Fruit fly (Drosophila melanogaster) whole organism, prepupa: ENCODE results near the gene larp.
A peak's percentile ranks its signal among the peaks of the same experiment; 100 is the strongest.

Experiments used
- Blimp-1 ChIP-seq: fragments of 200-800 bp; sonication (Bioruptor generic); optimal IDR thresholded peaks from 3 replicates; lab custom pipeline; 2017; ENCODE audit warnings: missing biosample characterization, missing genetic modification characterization, mild to moderate bottlenecking, moderate library complexity, missing genetic modification reagents
- CG10631 ChIP-seq: fragments of 200-800 bp; sonication (Bioruptor generic); optimal IDR thresholded peaks from 2 replicates; lab custom pipeline; 2016; ENCODE audit warnings: missing biosample characterization, missing genetic modification characterization
- CG10669 ChIP-seq: fragments of 200-800 bp; sonication (Bioruptor generic); optimal IDR thresholded peaks from 3 replicates; lab custom pipeline; 2018; ENCODE audit warnings: missing biosample characterization, mild to moderate bottlenecking, missing genetic modification characterization, moderate library complexity
- CG11294 ChIP-seq: fragments of 200-800 bp; sonication (Bioruptor generic); IDR thresholded peaks from 2 replicates; pipeline ENCODE4 v1.3.6; 2022; ENCODE audit warnings: missing biosample characterization, missing genetic modification characterization
- CG11762 ChIP-seq: fragments of 200-800 bp; sonication (Bioruptor generic); optimal IDR thresholded peaks from 3 replicates; lab custom pipeline; 2016; ENCODE audit warnings: missing biosample characterization, missing genetic modification characterization; ENCODE audit not compliant: insufficient read depth
- CG11902 ChIP-seq: fragments of 200-800 bp; sonication (Bioruptor generic); optimal IDR thresholded peaks from 3 replicates; lab custom pipeline; 2016; ENCODE audit warnings: missing biosample characterization, missing genetic modification characterization
- CG1621 ChIP-seq: fragments of 200-800 bp; sonication (Bioruptor generic); optimal IDR thresholded peaks from 3 replicates; lab custom pipeline; 2018; ENCODE audit warnings: missing biosample characterization, mild to moderate bottlenecking, missing genetic modification characterization
- CG16779 ChIP-seq: fragments of 200-800 bp; sonication (Bioruptor generic); optimal IDR thresholded peaks from 3 replicates; lab custom pipeline; 2017; ENCODE audit warnings: missing biosample characterization, mild to moderate bottlenecking, missing genetic modification characterization
- CG3032 ChIP-seq: fragments of 200-800 bp; optimal IDR thresholded peaks from 2 replicates; lab custom pipeline; 2019; ENCODE audit warnings: missing biosample characterization, mild to moderate bottlenecking, missing genetic modification characterization, moderate library complexity
- CG32006 ChIP-seq: fragments of 200-800 bp; sonication (Bioruptor generic); optimal IDR thresholded peaks from 3 replicates; lab custom pipeline; 2017; ENCODE audit warnings: missing biosample characterization, mild to moderate bottlenecking, missing genetic modification characterization
- CG34406 ChIP-seq: fragments of 200-800 bp; sonication (Bioruptor generic); optimal IDR thresholded peaks from 3 replicates; lab custom pipeline; 2016; ENCODE audit warnings: missing biosample characterization, missing genetic modification characterization
- CG3919 ChIP-seq: fragments of 200-800 bp; sonication (Bioruptor generic); optimal IDR thresholded peaks from 3 replicates; lab custom pipeline; 2016; ENCODE audit warnings: missing biosample characterization, missing genetic modification characterization
- CG6163 ChIP-seq: fragments of 200-800 bp; sonication (Bioruptor generic); IDR thresholded peaks from 3 replicates; pipeline ENCODE4 v1.3.6; 2022; ENCODE audit warnings: missing biosample characterization, missing genetic modification characterization
- CG6276 ChIP-seq: fragments of 200-800 bp; sonication (Bioruptor generic); optimal IDR thresholded peaks from 2 replicates; lab custom pipeline; 2017; ENCODE audit warnings: missing biosample characterization, mild to moderate bottlenecking, missing genetic modification characterization
- CG6792 ChIP-seq: fragments of 200-800 bp; sonication (Bioruptor generic); optimal IDR thresholded peaks from 3 replicates; lab custom pipeline; 2016; ENCODE audit warnings: missing biosample characterization, missing genetic modification characterization
- CG6808 ChIP-seq: fragments of 200-800 bp; sonication (Bioruptor generic); optimal IDR thresholded peaks from 3 replicates; lab custom pipeline; 2017; ENCODE audit warnings: missing biosample characterization, missing genetic modification characterization, mild to moderate bottlenecking, moderate library complexity, missing genetic modification reagents
- CG6854 ChIP-seq: fragments of 200-800 bp; sonication (Bioruptor generic); optimal IDR thresholded peaks from 2 replicates; lab custom pipeline; 2017; ENCODE audit warnings: missing biosample characterization, mild to moderate bottlenecking, missing genetic modification characterization
- CG7368 ChIP-seq: fragments of 200-800 bp; sonication (Bioruptor generic); optimal IDR thresholded peaks from 3 replicates; lab custom pipeline; 2016; ENCODE audit warnings: missing biosample characterization, missing genetic modification characterization
- CG8119 ChIP-seq: fragments of 200-800 bp; sonication (Bioruptor generic); IDR thresholded peaks from 3 replicates; pipeline ENCODE4 v1.3.6; 2022; ENCODE audit warnings: missing biosample characterization, missing genetic modification characterization
- CG8319 ChIP-seq: fragments of 200-800 bp; sonication (Bioruptor generic); optimal IDR thresholded peaks from 3 replicates; lab custom pipeline; 2016; ENCODE audit warnings: missing biosample characterization, missing genetic modification characterization
- CG8632 ChIP-seq: fragments of 200-800 bp; sonication (Bioruptor generic); optimal IDR thresholded peaks from 3 replicates; lab custom pipeline; 2016; ENCODE audit warnings: missing biosample characterization, missing genetic modification characterization
- CG9139 ChIP-seq: fragments of 200-800 bp; sonication (Bioruptor generic); optimal IDR thresholded peaks from 3 replicates; lab custom pipeline; 2017; ENCODE audit warnings: missing biosample characterization, mild to moderate bottlenecking, missing genetic modification characterization
- Eip75B ChIP-seq: fragments of 200-800 bp; sonication (Bioruptor generic); optimal IDR thresholded peaks from 3 replicates; lab custom pipeline; 2016; ENCODE audit warnings: missing biosample characterization, missing genetic modification characterization
- Eip78C ChIP-seq: fragments of 200-800 bp; sonication (Bioruptor generic); peaks from one replicate; lab custom pipeline; 2016; ENCODE audit warnings: missing biosample characterization, missing genetic modification characterization
- Eip93F ChIP-seq: fragments of 200-800 bp; sonication (Bioruptor generic); optimal IDR thresholded peaks from 2 replicates; lab custom pipeline; 2016; ENCODE audit warnings: missing biosample characterization, mild to moderate bottlenecking, missing genetic modification characterization
- Ets96B ChIP-seq: fragments of 200-800 bp; optimal IDR thresholded peaks from 2 replicates; lab custom pipeline; 2019; ENCODE audit warnings: missing biosample characterization, mild to moderate bottlenecking, missing genetic modification characterization, moderate library complexity
- Hr38 ChIP-seq: sonication (Bioruptor generic); optimal IDR thresholded peaks from 2 replicates; lab custom pipeline; 2016; ENCODE audit warnings: missing biosample characterization, missing genetic modification characterization
- Hr39 ChIP-seq: fragments of 200-800 bp; sonication (Bioruptor generic); optimal IDR thresholded peaks from 2 replicates; lab custom pipeline; 2016; ENCODE audit warnings: missing biosample characterization, missing genetic modification characterization
- Hr4 ChIP-seq: fragments of 200-800 bp; sonication (Bioruptor generic); optimal IDR thresholded peaks from 3 replicates; lab custom pipeline; 2016; ENCODE audit warnings: missing biosample characterization, missing genetic modification characterization
- Lpt ChIP-seq: fragments of 200-800 bp; sonication (Bioruptor generic); optimal IDR thresholded peaks from 3 replicates; lab custom pipeline; 2016; ENCODE audit warnings: missing biosample characterization, missing genetic modification characterization
- Met ChIP-seq: fragments of 200-800 bp; sonication (Bioruptor generic); optimal IDR thresholded peaks from 3 replicates; lab custom pipeline; 2016; ENCODE audit warnings: missing biosample characterization, missing genetic modification characterization
- Smox ChIP-seq: fragments of 200-800 bp; sonication (Bioruptor generic); optimal IDR thresholded peaks from 3 replicates; lab custom pipeline; 2016; ENCODE audit warnings: missing biosample characterization, missing genetic modification characterization
- Sox102F ChIP-seq: fragments of 200-800 bp; sonication (Bioruptor generic); optimal IDR thresholded peaks from 2 replicates; lab custom pipeline; 2016; ENCODE audit warnings: missing biosample characterization, mild to moderate bottlenecking, missing genetic modification characterization
- Sox14 ChIP-seq: fragments of 200-800 bp; sonication (Bioruptor generic); optimal IDR thresholded peaks from 3 replicates; lab custom pipeline; 2016; ENCODE audit warnings: missing biosample characterization, missing genetic modification characterization
- Sox15 ChIP-seq: fragments of 200-800 bp; sonication (Bioruptor generic); optimal IDR thresholded peaks from 3 replicates; lab custom pipeline; 2016; ENCODE audit warnings: missing biosample characterization, missing genetic modification characterization
- achi ChIP-seq: fragments of 200-800 bp; sonication (Bioruptor generic); optimal IDR thresholded peaks from 3 replicates; lab custom pipeline; 2016; ENCODE audit warnings: missing biosample characterization, missing genetic modification characterization
- acj6 ChIP-seq: fragments of 200-800 bp; sonication (Bioruptor generic); optimal IDR thresholded peaks from 3 replicates; lab custom pipeline; 2016; ENCODE audit warnings: missing biosample characterization, missing genetic modification characterization
- dac ChIP-seq: fragments of 200-800 bp; sonication (Bioruptor generic); optimal IDR thresholded peaks from 2 replicates; lab custom pipeline; 2017; ENCODE audit warnings: missing biosample characterization, mild to moderate bottlenecking, missing genetic modification characterization
- dsx ChIP-seq: fragments of 200-800 bp; optimal IDR thresholded peaks from 3 replicates; lab custom pipeline; 2019; ENCODE audit warnings: missing biosample characterization, mild to moderate bottlenecking, missing genetic modification characterization, moderate library complexity; ENCODE audit not compliant: poor library complexity, severe bottlenecking
- eg ChIP-seq: fragments of 200-800 bp; sonication (Bioruptor generic); IDR thresholded peaks from 3 replicates; pipeline ENCODE4 v1.3.6; 2022; ENCODE audit warnings: missing biosample characterization, missing genetic modification characterization
- esn ChIP-seq: fragments of 200-800 bp; sonication (Bioruptor generic); optimal IDR thresholded peaks from 2 replicates; lab custom pipeline; 2016; ENCODE audit warnings: missing biosample characterization, mild to moderate bottlenecking, missing genetic modification characterization, moderate library complexity
- fd59A ChIP-seq: fragments of 200-800 bp; sonication (Bioruptor generic); optimal IDR thresholded peaks from 2 replicates; lab custom pipeline; 2017; ENCODE audit warnings: missing biosample characterization, mild to moderate bottlenecking, missing genetic modification characterization, missing genetic modification reagents
- fkh ChIP-seq: fragments of 200-800 bp; sonication (Bioruptor generic); optimal IDR thresholded peaks from 3 replicates; lab custom pipeline; 2017; ENCODE audit warnings: missing biosample characterization, mild to moderate bottlenecking, missing genetic modification characterization, moderate library complexity
- net ChIP-seq: fragments of 200-800 bp; sonication (Bioruptor generic); optimal IDR thresholded peaks from 3 replicates; lab custom pipeline; 2016; ENCODE audit warnings: missing biosample characterization, missing genetic modification characterization
- pdm3 ChIP-seq: fragments of 200-800 bp; sonication (Bioruptor generic); optimal IDR thresholded peaks from 3 replicates; lab custom pipeline; 2016; ENCODE audit warnings: missing biosample characterization, missing genetic modification characterization
- salr ChIP-seq, 2 experiments: fragments of 200-800 bp; sonication (Bioruptor generic); optimal IDR thresholded peaks; 3 replicates each; lab custom pipeline; 2016 to 2018; ENCODE audit warnings: missing biosample characterization in 2 of 2, missing genetic modification characterization in 2 of 2, mild to moderate bottlenecking in 1 of 2
- spab ChIP-seq: fragments of 200-800 bp; sonication (Bioruptor generic); optimal IDR thresholded peaks from 2 replicates; lab custom pipeline; 2017; ENCODE audit warnings: missing biosample characterization, mild to moderate bottlenecking, missing genetic modification characterization, missing genetic modification reagents
- ss ChIP-seq, 2 experiments: fragments of 200-800 bp; sonication (Bioruptor generic); optimal IDR thresholded peaks; 2 replicates in 1 of 2; 3 replicates in 1 of 2; lab custom pipeline; 2017 to 2018; ENCODE audit warnings: mild to moderate bottlenecking in 2 of 2, missing biosample characterization in 2 of 2, missing genetic modification characterization in 2 of 2, moderate library complexity in 1 of 2
- svp ChIP-seq: fragments of 200-800 bp; sonication (Bioruptor generic); peaks from one replicate; lab custom pipeline; 2016; ENCODE audit warnings: missing biosample characterization, missing genetic modification characterization
- topi ChIP-seq: fragments of 200-800 bp; sonication (Bioruptor generic); optimal IDR thresholded peaks from 3 replicates; lab custom pipeline; 2016; ENCODE audit warnings: missing biosample characterization, missing genetic modification characterization
- vri ChIP-seq: fragments of 200-800 bp; sonication (Bioruptor generic); optimal IDR thresholded peaks from 3 replicates; lab custom pipeline; 2016; ENCODE audit warnings: missing biosample characterization, mild to moderate bottlenecking, missing genetic modification characterization

The larp gene

DNA sequence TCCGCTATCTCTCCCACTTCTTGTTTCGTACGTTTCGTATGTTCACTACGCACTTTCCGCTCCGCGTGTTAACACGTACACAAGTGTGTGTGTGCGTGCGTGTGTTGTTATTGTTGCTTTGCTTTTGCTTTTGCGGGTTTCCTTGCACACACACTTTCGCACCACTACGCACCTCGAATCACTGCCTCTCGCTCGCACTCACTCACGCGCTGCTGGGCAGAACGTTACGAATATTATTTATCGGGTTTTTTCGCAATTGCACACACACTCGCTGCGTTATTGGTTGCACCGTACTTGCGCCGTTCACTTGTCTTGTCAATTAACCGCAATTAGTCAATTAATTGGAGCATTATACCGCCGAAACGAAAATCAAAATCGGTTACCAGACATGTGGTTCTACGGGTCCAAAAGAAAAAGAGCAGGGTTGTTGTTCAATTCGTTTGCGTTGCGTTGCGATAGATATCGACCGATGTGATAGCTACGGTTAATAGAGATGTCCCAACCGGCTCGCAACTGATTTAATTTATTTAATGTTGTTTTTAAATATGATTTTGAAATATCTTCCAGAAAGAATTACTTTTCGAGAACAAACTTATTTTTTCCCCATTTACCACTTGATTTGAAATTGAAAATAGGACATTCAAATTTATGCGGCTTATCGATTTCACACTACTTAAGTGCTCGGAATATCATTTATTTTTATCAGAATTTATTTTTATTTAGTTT lies at the start of gene larp:
TSS of gene larp (minus strand) at position 395 of the 726 bp plus-strand sequence.
- peak; percentile 70 for TF ChIP-seq CG10631 (GFP tag; lab: Kevin White, UChicago)
- TF ChIP-seq CG11762, result no peak
- TF ChIP-seq Eip93F (GFP tag; lab: Kevin White, UChicago), result no peak
- TF ChIP-seq spab, result no peak
- TF ChIP-seq eg (GFP tag; lab: Robert Waterston, UW), result peak; percentile 65
- TF ChIP-seq fkh (GFP tag; lab: Kevin White, UChicago), result no peak
- no peak for TF ChIP-seq CG16779 (tag; lab: Kevin White, UChicago)
- no peak for TF ChIP-seq CG6854
- peak; percentile 64 for TF ChIP-seq Hr39 (GFP tag; lab: Kevin White, UChicago)
- peak; percentile 59 for TF ChIP-seq Eip78C (GFP tag; lab: Kevin White, UChicago)
- TF ChIP-seq CG11902 (GFP tag; lab: Kevin White, UChicago), result peak; percentile 34
- peak; percentile 32 for TF ChIP-seq Sox15 (GFP tag; lab: Kevin White, UChicago)
- TF ChIP-seq Hr38 (GFP tag; lab: Kevin White, UChicago), result no peak
- no peak for TF ChIP-seq dsx (GFP tag; lab: Kevin White, UChicago)
- TF ChIP-seq CG3919 (GFP tag; lab: Kevin White, UChicago), result no peak
- peak in 1 of 2 experiments; percentile 38 for TF ChIP-seq salr (GFP tag; optimal IDR thresholded peaks at IDR 0.05; lab: Kevin White, UChicago)
- TF ChIP-seq pdm3 (GFP tag; lab: Kevin White, UChicago), result peak; percentile 62
- TF ChIP-seq CG9139 (GFP tag; lab: Kevin White, UChicago), result no peak
- TF ChIP-seq svp (GFP tag; lab: Kevin White, UChicago), result peak; percentile 80
- no peak for TF ChIP-seq CG6808 (GFP tag; lab: Kevin White, UChicago)
- peak; percentile 55 for TF ChIP-seq Sox14 (GFP tag; lab: Kevin White, UChicago)
- peak; percentile 50 for TF ChIP-seq topi (GFP tag; lab: Kevin White, UChicago)
- peak; percentile 42 for TF ChIP-seq CG3032 (tag; lab: Kevin White, UChicago)
- TF ChIP-seq vri, result no peak
- peak; percentile 37 for TF ChIP-seq Eip75B (GFP tag; lab: Kevin White, UChicago)
- TF ChIP-seq CG8319 (GFP tag; lab: Kevin White, UChicago), result peak; percentile 36
- no peak for TF ChIP-seq CG7368
- TF ChIP-seq CG6276 (GFP tag; lab: Kevin White, UChicago), result no peak
- peak; percentile 54 for TF ChIP-seq acj6
- peak; percentile 49 for TF ChIP-seq CG32006 (GFP tag; lab: Kevin White, UChicago)
- peak; percentile 59 for TF ChIP-seq esn
- TF ChIP-seq CG1621, result peak; percentile 97
- peak; percentile 50 for TF ChIP-seq Hr4 (GFP tag; lab: Kevin White, UChicago)
- TF ChIP-seq Ets96B, result peak; percentile 26
- TF ChIP-seq ss (GFP tag; optimal IDR thresholded peaks at IDR 0.05; lab: Kevin White, UChicago), result no peak
- TF ChIP-seq achi, result peak; percentile 40
- TF ChIP-seq CG11294 (GFP tag; lab: Robert Waterston, UW), result no peak; the same call in 1 of the 2 replicates
- TF ChIP-seq CG6163 (GFP tag; lab: Robert Waterston, UW), result peak; percentile 50; the same call in 1 of the 3 replicates
- TF ChIP-seq Met (GFP tag; lab: Kevin White, UChicago), result peak; percentile 58
- no peak for TF ChIP-seq dac
- peak; percentile 27 for TF ChIP-seq CG10669 (GFP tag; lab: Kevin White, UChicago)
- TF ChIP-seq CG8632 (GFP tag; lab: Kevin White, UChicago), result no peak
- peak; percentile 14 for TF ChIP-seq Sox102F
- TF ChIP-seq fd59A, result no peak
- peak; percentile 2 for TF ChIP-seq net (GFP tag; lab: Kevin White, UChicago)
- peak; percentile 36 for TF ChIP-seq CG34406 (GFP tag; lab: Kevin White, UChicago)
- TF ChIP-seq Blimp-1 (GFP tag; lab: Kevin White, UChicago), result no peak
- TF ChIP-seq Smox (GFP tag; lab: Kevin White, UChicago), result peak; percentile 60
- no peak for TF ChIP-seq Lpt
- peak; percentile 25 for TF ChIP-seq CG6792
- TF ChIP-seq CG8119 (GFP tag; lab: Robert Waterston, UW), result no peak
